Worm (Caenorhabditis elegans) whole organism, L4/young adult: ENCODE data around the gene D2007.2.

ENCODE experiments used
- W03F9.2 ChIP-seq: fragments of 150-350 bp; optimal IDR thresholded peaks from 2 replicates; lab custom pipeline; 2014; ENCODE audit warnings: missing biosample characterization, missing genetic modification characterization
- dao-5 ChIP-seq: sonication (generic microtip); optimal IDR thresholded peaks from 2 replicates; lab custom pipeline; 2016; ENCODE audit warnings: missing genotype, missing genetic modification characterization, moderate library complexity, missing compliant biosample characterization
- him-1 ChIP-seq: sonication (generic microtip); optimal IDR thresholded peaks from 2 replicates; lab custom pipeline; 2016; ENCODE audit warnings: missing genotype, missing genetic modification reagents, missing genetic modification characterization, missing compliant biosample characterization

D2007.2 gene

ce11 chrIII:8163283-8163682 lies 14.5 kb downstream of the D2007.2 start, which contains the start of gene bath-42:
bath-42 (minus strand) TSS chrIII:8163383.
- TF ChIP-seq W03F9.2 (tag; lab: Kevin White, UChicago) (no peak), him-1 (tag; lab: Kevin White, UChicago) (no peak), dao-5 (tag; lab: Kevin White, UChicago) (no peak)

ce11 chrIII:8163788-8164423 lies 15.1 kb downstream of the D2007.2 start, which contains the start of gene prp-8:
prp-8 (plus strand) TSS chrIII:8164373.
- TF ChIP-seq dao-5 (tag; lab: Kevin White, UChicago) (no peak), W03F9.2 (tag; lab: Kevin White, UChicago) (peak; percentile 92), him-1 (tag; lab: Kevin White, UChicago) (peak; percentile 45)

- TF ChIP-seq him-1 (tag; lab: Kevin White, UChicago) (no peak), W03F9.2 (tag; lab: Kevin White, UChicago) (no peak), dao-5 (tag; lab: Kevin White, UChicago) (no peak)
Observed at ce11 chrIII:8164771-8165170, 16.0 kb downstream of the D2007.2 start.

ce11 chrIII:8172609-8173133 lies 23.9 kb downstream of the D2007.2 start:
- no peak for TF ChIP-seq him-1 (tag; lab: Kevin White, UChicago)
- TF ChIP-seq dao-5 (tag; lab: Kevin White, UChicago) = no peak
- no peak for TF ChIP-seq W03F9.2 (tag; lab: Kevin White, UChicago)

ce11 chrIII:8175263-8175662 lies 26.5 kb downstream of the D2007.2 start:
- no peak for TF ChIP-seq dao-5 (tag; lab: Kevin White, UChicago)

- TF ChIP-seq W03F9.2 (tag; lab: Kevin White, UChicago) (no peak), dao-5 (tag; lab: Kevin White, UChicago) (no peak), him-1 (tag; lab: Kevin White, UChicago) (no peak)
Observed at ce11 chrIII:8176265-8176664, 27.5 kb downstream of the D2007.2 start, which contains the start of gene C50C3.12. C50C3.12 (plus strand) TSS chrIII:8176565.

ce11 chrIII:8178924-8179323 lies 30.2 kb downstream of the D2007.2 start, which contains the start of gene C50C3.5:
C50C3.5 (plus strand) TSS chrIII:8179224.
- TF ChIP-seq W03F9.2 (tag; lab: Kevin White, UChicago) (no peak), him-1 (tag; lab: Kevin White, UChicago) (no peak), dao-5 (tag; lab: Kevin White, UChicago) (no peak)

- TF ChIP-seq W03F9.2 (tag; lab: Kevin White, UChicago) = no peak
- no peak for TF ChIP-seq dao-5 (tag; lab: Kevin White, UChicago)
- no peak for TF ChIP-seq him-1 (tag; lab: Kevin White, UChicago)
Observed at ce11 chrIII:8181581-8181980, 32.8 kb downstream of the D2007.2 start, which contains the start of gene spc-2. spc-2 (plus strand) TSS chrIII:8181881.

- TF ChIP-seq him-1 (tag; lab: Kevin White, UChicago) (no peak), W03F9.2 (tag; lab: Kevin White, UChicago) (no peak), dao-5 (tag; lab: Kevin White, UChicago) (no peak)
Observed at ce11 chrIII:8182573-8182972, 33.8 kb downstream of the D2007.2 start.

ce11 chrIII:8185130-8185529 lies 36.4 kb downstream of the D2007.2 start:
- TF ChIP-seq W03F9.2 (tag; lab: Kevin White, UChicago) (no peak), him-1 (tag; lab: Kevin White, UChicago) (no peak), dao-5 (tag; lab: Kevin White, UChicago) (no peak)

- TF ChIP-seq W03F9.2 (tag; lab: Kevin White, UChicago) = no peak
- no peak for TF ChIP-seq dao-5 (tag; lab: Kevin White, UChicago)
- TF ChIP-seq him-1 (tag; lab: Kevin White, UChicago) = no peak
Observed at ce11 chrIII:8190505-8190904, 41.7 kb downstream of the D2007.2 start, which contains the start of gene C50C3.19. C50C3.19 (plus strand) TSS chrIII:8190805.

- TF ChIP-seq W03F9.2 (tag; lab: Kevin White, UChicago) = no peak
Observed at ce11 chrIII:8191695-8192094, 42.9 kb downstream of the D2007.2 start, which contains the start of gene C50C3.1. C50C3.1 (plus strand) TSS chrIII:8191995.

ce11 chrIII:8199060-8199459 lies 50.3 kb downstream of the D2007.2 start:
- TF ChIP-seq him-1 (tag; lab: Kevin White, UChicago) (no peak), W03F9.2 (tag; lab: Kevin White, UChicago) (no peak), dao-5 (tag; lab: Kevin White, UChicago) (no peak)

ce11 chrIII:8201117-8201516 lies 52.4 kb downstream of the D2007.2 start, which contains the start of gene unc-36:
unc-36 (minus strand) TSS chrIII:8201217.
- no peak for TF ChIP-seq dao-5 (tag; lab: Kevin White, UChicago)
